Fruit fly (Drosophila melanogaster): ENCODE measurements around the gene CG10274.

DNA sequence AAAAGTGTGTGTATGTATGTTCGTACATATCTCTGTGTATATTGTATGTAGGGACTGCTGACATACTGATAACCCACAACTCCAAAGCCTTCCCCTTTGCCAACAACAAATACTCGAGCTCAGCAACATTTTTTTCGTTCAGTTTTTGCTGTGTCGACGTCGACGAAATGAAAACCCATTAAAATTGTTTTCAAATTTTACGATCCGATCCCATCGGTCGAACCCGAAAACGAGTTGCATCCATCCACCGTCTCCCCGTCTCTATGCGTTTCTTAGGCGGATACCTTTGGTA lies 35.1 kb upstream of the CG10274 start:
- TF ChIP-seq CG13204 (GFP tag; optimal IDR thresholded peaks at IDR 0.05) (no peak), EcR (GFP tag; optimal IDR thresholded peaks at IDR 0.05) (no peak), D1 (tag; optimal IDR thresholded peaks at IDR 0.05) (no peak), CG14655 (GFP tag; optimal IDR thresholded peaks at IDR 0.05) (no peak), Ets98B (GFP tag; IDR thresholded peaks at IDR 0.05) (no peak), Pif1A (GFP tag; optimal IDR thresholded peaks at IDR 0.05) (no peak), CG15710 (tag; optimal IDR thresholded peaks at IDR 0.05) (no peak), fd96Ca (GFP tag; IDR thresholded peaks at IDR 0.05) (no peak), CG8159 (tag; optimal IDR thresholded peaks at IDR 0.05) (no peak), gl (tag; optimal IDR thresholded peaks at IDR 0.05) (no peak), CG8301 (tag; optimal IDR thresholded peaks at IDR 0.05) (no peak)
